Worm (Caenorhabditis elegans) whole organism, midembryonic: ENCODE results near the gene C07A4.3.

Source experiments
- T22C8.4 ChIP-seq: fragments of 200-800 bp; sonication (Bioruptor generic); IDR thresholded peaks from 2 replicates; pipeline ENCODE4 v1.3.6; 2022; ENCODE audit warnings: missing genetic modification characterization, missing compliant biosample characterization
- cog-1 ChIP-seq: sonication (generic microtip); optimal IDR thresholded peaks from 2 replicates; lab custom pipeline; 2016; ENCODE audit warnings: missing genetic modification characterization, missing compliant biosample characterization
- klf-2 ChIP-seq: fragments of 200-800 bp; sonication (Bioruptor generic); conservative IDR thresholded peaks from 2 replicates; pipeline ENCODE4 v1.3.6; 2022; ENCODE audit warnings: missing genetic modification reagents, missing genetic modification characterization, missing compliant biosample characterization
- ref-1 ChIP-seq: fragments of 200-800 bp; sonication (Bioruptor generic); conservative IDR thresholded peaks from 2 replicates; pipeline ENCODE4 v1.3.6; 2022; ENCODE audit warnings: missing genetic modification reagents, missing genetic modification characterization, missing compliant biosample characterization
- tab-1 ChIP-seq: fragments of 200-800 bp; sonication (Bioruptor generic); IDR thresholded peaks from 2 replicates; pipeline ENCODE4 v1.3.6; 2022; ENCODE audit warnings: missing genetic modification characterization, missing compliant biosample characterization
- ztf-29 ChIP-seq: fragments of 200-800 bp; sonication (Bioruptor generic); IDR thresholded peaks from 2 replicates; pipeline ENCODE4 v1.3.6; 2022; ENCODE audit warnings: missing genetic modification reagents, missing genetic modification characterization, missing compliant biosample characterization

DNA sequence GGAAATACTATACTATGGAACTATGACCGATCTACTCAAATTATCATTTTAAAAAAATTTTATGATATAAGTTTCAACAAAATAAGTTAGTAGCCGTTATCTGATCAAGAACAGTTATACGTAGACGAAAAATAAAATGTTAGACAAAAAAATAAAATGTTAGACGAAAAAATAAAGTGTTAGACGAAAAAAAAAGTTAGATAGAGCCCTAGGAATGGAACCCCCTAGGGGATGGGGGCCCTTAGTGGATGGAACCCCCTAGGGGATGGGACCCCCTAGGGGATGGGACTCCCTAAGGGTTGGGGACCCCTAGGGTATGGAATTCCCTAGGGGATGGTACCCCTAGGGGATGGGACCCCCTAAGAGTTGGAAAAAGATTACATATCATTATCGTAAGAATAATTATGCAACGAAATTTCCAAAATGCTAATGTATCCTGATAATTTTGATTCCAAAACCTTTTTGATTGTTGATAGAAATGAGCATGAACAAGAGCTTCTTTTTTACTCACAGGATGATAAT lies 44.5 kb downstream of the C07A4.3 start:
- no peak for TF ChIP-seq T22C8.4 (GFP tag; lab: Robert Waterston, UW)
- no peak for TF ChIP-seq cog-1 (tag; lab: Kevin White, UChicago)
- TF ChIP-seq klf-2 (GFP tag; lab: Robert Waterston, UW): no peak
- no peak for TF ChIP-seq tab-1
- no peak for TF ChIP-seq ztf-29
- no peak for TF ChIP-seq ref-1 (GFP tag; lab: Robert Waterston, UW)
